Worm (Caenorhabditis elegans) whole organism, young adult: ENCODE results near the gene F26F4.2.

Experiments
- B0336.3 ChIP-seq: fragments of 200-800 bp; sonication (Bioruptor generic); IDR thresholded peaks from 2 replicates; pipeline ENCODE4 v1.3.6; 2022; ENCODE audit warnings: missing genetic modification characterization, missing compliant biosample characterization
- C06A6.2 ChIP-seq: fragments of 200-800 bp; sonication (Bioruptor generic); conservative IDR thresholded peaks from 2 replicates; pipeline ENCODE4 v1.3.6; 2022; ENCODE audit warnings: missing genetic modification characterization, missing compliant biosample characterization
- F23B12.7 ChIP-seq: sonication (generic microtip); optimal IDR thresholded peaks from 2 replicates; lab custom pipeline; 2017; ENCODE audit warnings: missing genetic modification characterization, mild to moderate bottlenecking, missing compliant biosample characterization, antibody characterized with exemption, moderate library complexity; ENCODE audit not compliant: insufficient read depth
- F49E8.2 ChIP-seq: sonication (generic microtip); optimal IDR thresholded peaks from 3 replicates; lab custom pipeline; 2017; ENCODE audit warnings: missing genetic modification characterization, mild to moderate bottlenecking, missing compliant biosample characterization, antibody characterized with exemption, moderate library complexity; ENCODE audit not compliant: insufficient read depth
- T07F8.4 ChIP-seq: sonication (generic microtip); optimal IDR thresholded peaks from 2 replicates; lab custom pipeline; 2016; ENCODE audit warnings: mild to moderate bottlenecking, missing genetic modification characterization, moderate library complexity, missing compliant biosample characterization
- ama-1 ChIP-seq, 3 experiments: fragments of 150-350 bp in 1 of 3; sonication (generic microtip) in 2 of 3; optimal IDR thresholded peaks; 2 replicates each; lab custom pipeline; 2014 to 2018; ENCODE audit warnings: missing biosample characterization in 2 of 3, missing genetic modification characterization in 2 of 3, missing genetic modification reagents in 2 of 3
- aptf-2 ChIP-seq: fragments of 200-800 bp; sonication (Bioruptor generic); conservative IDR thresholded peaks from 2 replicates; pipeline ENCODE4 v1.3.6; 2022; ENCODE audit warnings: missing genetic modification reagents, missing genetic modification characterization, missing compliant biosample characterization
- lin-35 ChIP-seq, 3 experiments: fragments of 150-350 bp in 2 of 3; sonication (generic microtip) in 1 of 3; optimal IDR thresholded peaks; 2 replicates each; lab custom pipeline; 2014 to 2018; ENCODE audit warnings: missing biosample characterization in 3 of 3, missing genetic modification characterization in 3 of 3, missing genetic modification reagents in 3 of 3
- sea-2 ChIP-seq: fragments of 200-800 bp; sonication (Bioruptor generic); IDR thresholded peaks from 2 replicates; pipeline ENCODE4 v1.3.6; 2022; ENCODE audit warnings: missing genetic modification characterization, missing compliant biosample characterization
- snpc-4 ChIP-seq, 5 experiments: fragments of 150-350 bp in 1 of 5; sonication (generic microtip) in 4 of 5; optimal IDR thresholded peaks; 2 replicates each; lab custom pipeline; 2014 to 2018; ENCODE audit warnings: missing genetic modification characterization in 5 of 5, missing biosample characterization in 3 of 5, antibody characterized with exemption in 2 of 5, mild to moderate bottlenecking in 2 of 5, missing compliant biosample characterization in 2 of 5, missing genotype in 2 of 5, moderate library complexity in 2 of 5, missing genetic modification reagents in 1 of 5
- sptf-2 ChIP-seq: fragments of 200-800 bp; sonication (Bioruptor generic); optimal IDR thresholded peaks from 2 replicates; lab custom pipeline; 2018; ENCODE audit warnings: mild to moderate bottlenecking, missing genetic modification characterization, missing compliant biosample characterization
- unc-62 ChIP-seq: fragments of 150-350 bp; optimal IDR thresholded peaks from 2 replicates; lab custom pipeline; 2014; ENCODE audit warnings: missing biosample characterization, missing genetic modification reagents, missing genetic modification characterization

ce11 chrIII:4937022-4937421, 26.0 kb downstream of the F26F4.2 start, which contains the start of gene fsn-1:
- no peak for TF ChIP-seq sptf-2 (GFP tag; lab: Kevin White, UChicago)
- TF ChIP-seq snpc-4 (GFP tag; optimal IDR thresholded peaks at IDR 0.05; lab: Kevin White, UChicago): no peak
- no peak for TF ChIP-seq snpc-4 (tag; optimal IDR thresholded peaks at IDR 0.05; lab: Kevin White, UChicago)
- no peak for TF ChIP-seq lin-35 (GFP tag; optimal IDR thresholded peaks at IDR 0.05; lab: Kevin White, UChicago)
- no peak for TF ChIP-seq unc-62 (GFP tag; lab: Kevin White, UChicago)
- TF ChIP-seq B0336.3 (GFP tag; lab: Robert Waterston, UW): no peak
- TF ChIP-seq aptf-2 (GFP tag; lab: Robert Waterston, UW): no peak
- no peak for TF ChIP-seq F49E8.2
- TF ChIP-seq T07F8.4: no peak
- no peak for TF ChIP-seq sea-2
- no peak for TF ChIP-seq F23B12.7 (tag; lab: Kevin White, UChicago)
- no peak for TF ChIP-seq C06A6.2 (GFP tag; lab: Robert Waterston, UW)
- no peak for TF ChIP-seq ama-1 (optimal IDR thresholded peaks at IDR 0.05; lab: Kevin White, UChicago)
- TF ChIP-seq ama-1 (GFP tag; optimal IDR thresholded peaks at IDR 0.05; lab: Kevin White, UChicago): no peak
